Worm (Caenorhabditis elegans) whole organism, early embryonic: Measurements from ENCODE around the gene ZC239.21.

Experiments
- F13C5.2 ChIP-seq: sonication (generic microtip); optimal IDR thresholded peaks from 2 replicates; lab custom pipeline; 2017; ENCODE audit warnings: mild to moderate bottlenecking, missing genetic modification characterization, inconsistent platforms, missing compliant biosample characterization
- aly-1 ChIP-seq: sonication (generic microtip); optimal IDR thresholded peaks from 2 replicates; lab custom pipeline; 2016; ENCODE audit warnings: missing genetic modification characterization, missing compliant biosample characterization
- ama-1 ChIP-seq: fragments of 150-350 bp; optimal IDR thresholded peaks from 2 replicates; lab custom pipeline; 2014
- ets-7 ChIP-seq: sonication (generic microtip); optimal IDR thresholded peaks from 2 replicates; lab custom pipeline; 2016; ENCODE audit warnings: missing genotype, missing genetic modification characterization, missing compliant biosample characterization
- sea-1 ChIP-seq: fragments of 200-800 bp; sonication (Bioruptor generic); conservative IDR thresholded peaks from 2 replicates; pipeline ENCODE4 v1.3.6; 2022; ENCODE audit warnings: missing genetic modification characterization, missing compliant biosample characterization
- tra-4 ChIP-seq: sonication (generic microtip); optimal IDR thresholded peaks from 2 replicates; lab custom pipeline; 2017; ENCODE audit warnings: missing genetic modification characterization, missing compliant biosample characterization

- TF ChIP-seq ama-1 (no peak), ets-7 (tag; lab: Kevin White, UChicago) (no peak), F13C5.2 (tag; lab: Kevin White, UChicago) (no peak), aly-1 (tag; lab: Kevin White, UChicago) (no peak), sea-1 (GFP tag; lab: Robert Waterston, UW) (no peak), tra-4 (tag; lab: Kevin White, UChicago) (no peak)
Measured at ce11 chrII:3237038-3237521, 30.3 kb downstream of the ZC239.21 start, which contains the start of the genes srz-67 and C17F4.11.
